Worm (Caenorhabditis elegans) whole organism, L2 larva: ENCODE measurements around the gene T28A8.6.

Source experiments
- ZK546.5 ChIP-seq: sonication (generic microtip); optimal IDR thresholded peaks from 2 replicates; lab custom pipeline; 2017; ENCODE audit warnings: missing biosample characterization, missing genetic modification characterization
- mdl-1 ChIP-seq, 2 experiments: fragments of 150-350 bp in 1 of 2; sonication (generic microtip) in 1 of 2; optimal IDR thresholded peaks; 2 replicates each; lab custom pipeline; 2017; ENCODE audit warnings: missing biosample characterization in 2 of 2, missing genetic modification characterization in 2 of 2
- unc-55 ChIP-seq: fragments of 150-350 bp; sonication (generic microtip); optimal IDR thresholded peaks from 3 replicates; lab custom pipeline; 2014; ENCODE audit warnings: missing biosample characterization, missing genetic modification reagents, missing genetic modification characterization
- unc-62 ChIP-seq: fragments of 150-350 bp; optimal IDR thresholded peaks from 2 replicates; lab custom pipeline; 2014; ENCODE audit warnings: missing biosample characterization, missing genetic modification reagents, missing genetic modification characterization

ce11 chrIII:13518437-13518836 lies 19.4 kb downstream of the T28A8.6 start:
- TF ChIP-seq mdl-1 (tag; optimal IDR thresholded peaks at IDR 0.05; lab: Kevin White, UChicago) (no peak), ZK546.5 (tag; lab: Kevin White, UChicago) (no peak), unc-62 (GFP tag; lab: Kevin White, UChicago) (no peak), unc-55 (GFP tag; lab: Kevin White, UChicago) (no peak)
